Fruit fly (Drosophila melanogaster): ENCODE measurements around the gene CG43400.

CG43400 gene

dm6 chr2L:8490439-8490838 lies at the start of gene CG43400:
CG43400 (plus strand) TSS chr2L:8490739.
- TF ChIP-seq fd96Ca (GFP tag; IDR thresholded peaks at IDR 0.05) (no peak), CG13204 (GFP tag; optimal IDR thresholded peaks at IDR 0.05) (no peak), rn (GFP tag; IDR thresholded peaks at IDR 0.05) (no peak), Pif1B (GFP tag; optimal IDR thresholded peaks at IDR 0.05) (no peak), CG10348 (GFP tag; IDR thresholded peaks at IDR 0.05) (no peak), gl (tag; optimal IDR thresholded peaks at IDR 0.05) (no peak), CG4496 (GFP tag; IDR thresholded peaks at IDR 0.05) (no peak), CG34367 (tag; optimal IDR thresholded peaks at IDR 0.05) (no peak)

dm6 chr2L:8442147-8442546 lies 48.4 kb upstream of the CG43400 start, which contains the start of gene CG31897:
CG31897 (plus strand) TSS chr2L:8442447.
- TF ChIP-seq CG34367 (tag; optimal IDR thresholded peaks at IDR 0.05) (no peak), rn (GFP tag; IDR thresholded peaks at IDR 0.05) (no peak), Snoo (tag; optimal IDR thresholded peaks at IDR 0.05) (no peak), CG12605 (GFP tag; IDR thresholded peaks at IDR 0.05) (no peak), Pif1A (GFP tag; optimal IDR thresholded peaks at IDR 0.05) (no peak), Pif1B (GFP tag; optimal IDR thresholded peaks at IDR 0.05) (no peak), EcR (GFP tag; optimal IDR thresholded peaks at IDR 0.05) (no peak), CG4496 (GFP tag; IDR thresholded peaks at IDR 0.05) (no peak), CG32121 (GFP tag; IDR thresholded peaks at IDR 0.05) (no peak), CG10348 (GFP tag; IDR thresholded peaks at IDR 0.05) (no peak), CG14655 (GFP tag; optimal IDR thresholded peaks at IDR 0.05) (no peak), fd96Ca (GFP tag; IDR thresholded peaks at IDR 0.05) (no peak), CG17806 (tag; optimal IDR thresholded peaks at IDR 0.05) (no peak), CG15710 (tag; optimal IDR thresholded peaks at IDR 0.05) (no peak), CG13204 (GFP tag; optimal IDR thresholded peaks at IDR 0.05) (no peak), gl (tag; optimal IDR thresholded peaks at IDR 0.05) (no peak), CG9948 (tag; optimal IDR thresholded peaks at IDR 0.05) (no peak), D1 (tag; optimal IDR thresholded peaks at IDR 0.05) (no peak), CG8301 (tag; optimal IDR thresholded peaks at IDR 0.05) (no peak)

dm6 chr2L:8449358-8449757 lies 41.2 kb upstream of the CG43400 start, which contains the start of gene Aasdh:
Aasdh (minus strand) TSS chr2L:8449576.
- TF ChIP-seq D1 (tag; optimal IDR thresholded peaks at IDR 0.05) = no peak
- TF ChIP-seq CG4496 (GFP tag; IDR thresholded peaks at IDR 0.05) = no peak
- no peak for TF ChIP-seq Pif1B (GFP tag; optimal IDR thresholded peaks at IDR 0.05)
- no peak for TF ChIP-seq CG32121 (GFP tag; IDR thresholded peaks at IDR 0.05)
- no peak for TF ChIP-seq CG34367 (tag; optimal IDR thresholded peaks at IDR 0.05)
- TF ChIP-seq CG10348 (GFP tag; IDR thresholded peaks at IDR 0.05) = no peak
- no peak for TF ChIP-seq CG12605 (GFP tag; IDR thresholded peaks at IDR 0.05)
- no peak for TF ChIP-seq gl (tag; optimal IDR thresholded peaks at IDR 0.05)
- no peak for TF ChIP-seq Ets98B (GFP tag; IDR thresholded peaks at IDR 0.05)
- TF ChIP-seq CG14655 (GFP tag; optimal IDR thresholded peaks at IDR 0.05) = no peak
- no peak for TF ChIP-seq CG9948 (tag; optimal IDR thresholded peaks at IDR 0.05)
- TF ChIP-seq fd96Ca (GFP tag; IDR thresholded peaks at IDR 0.05) = no peak
- TF ChIP-seq CG17806 (tag; optimal IDR thresholded peaks at IDR 0.05) = no peak
- TF ChIP-seq CG8301 (tag; optimal IDR thresholded peaks at IDR 0.05) = no peak
- no peak for TF ChIP-seq EcR (GFP tag; optimal IDR thresholded peaks at IDR 0.05)

- TF ChIP-seq CG15710 (tag; optimal IDR thresholded peaks at IDR 0.05) (no peak), CG4496 (GFP tag; IDR thresholded peaks at IDR 0.05) (no peak), CG8301 (tag; optimal IDR thresholded peaks at IDR 0.05) (no peak), CG9948 (tag; optimal IDR thresholded peaks at IDR 0.05) (no peak), rn (GFP tag; IDR thresholded peaks at IDR 0.05) (no peak), Snoo (tag; optimal IDR thresholded peaks at IDR 0.05) (no peak), CG32121 (GFP tag; IDR thresholded peaks at IDR 0.05) (no peak), CG14655 (GFP tag; optimal IDR thresholded peaks at IDR 0.05) (no peak), CG10348 (GFP tag; IDR thresholded peaks at IDR 0.05) (no peak), D1 (tag; optimal IDR thresholded peaks at IDR 0.05) (no peak)
Observed at dm6 chr2L:8451497-8451896, 39.0 kb upstream of the CG43400 start.

- no peak for TF ChIP-seq CG10348 (GFP tag; IDR thresholded peaks at IDR 0.05)
- TF ChIP-seq CG15710 (tag; optimal IDR thresholded peaks at IDR 0.05) = peak; percentile 10
- TF ChIP-seq CG34367 (tag; optimal IDR thresholded peaks at IDR 0.05) = no peak
- no peak for TF ChIP-seq CG13204 (GFP tag; optimal IDR thresholded peaks at IDR 0.05)
- TF ChIP-seq CG9948 (tag; optimal IDR thresholded peaks at IDR 0.05) = peak; percentile 34
- 0 out of 3 replicates have a peak, but pooled peaks have one; percentile 11 for TF ChIP-seq fd96Ca (GFP tag; IDR thresholded peaks at IDR 0.05)
- no peak for TF ChIP-seq Snoo (tag; optimal IDR thresholded peaks at IDR 0.05)
- peak; percentile 25 for TF ChIP-seq CG17806 (tag; optimal IDR thresholded peaks at IDR 0.05)
- no peak for TF ChIP-seq gl (tag; optimal IDR thresholded peaks at IDR 0.05)
- peak; percentile 33 for TF ChIP-seq CG8159 (tag; optimal IDR thresholded peaks at IDR 0.05)
- peak; percentile 14 for TF ChIP-seq Pif1A (GFP tag; optimal IDR thresholded peaks at IDR 0.05)
- TF ChIP-seq CG32121 (GFP tag; IDR thresholded peaks at IDR 0.05) = no peak
- TF ChIP-seq EcR (GFP tag; optimal IDR thresholded peaks at IDR 0.05) = peak; percentile 44
- peak; percentile 22 for TF ChIP-seq CG14655 (GFP tag; optimal IDR thresholded peaks at IDR 0.05)
Observed at dm6 chr2L:8461782-8462453, 28.6 kb upstream of the CG43400 start.

Measured in whole organism, pupa.